Worm (Caenorhabditis elegans) whole organism, L1 larva: ENCODE results near the gene ostf-4.
A peak's percentile ranks its signal among the peaks of the same experiment; 100 is the strongest.

Source experiments
- C16A3.4 ChIP-seq: fragments of 150-350 bp; optimal IDR thresholded peaks from 2 replicates; lab custom pipeline; 2014; ENCODE audit warnings: missing biosample characterization, missing genetic modification characterization
- C34B4.2 ChIP-seq: sonication (generic microtip); optimal IDR thresholded peaks from 2 replicates; lab custom pipeline; 2017; ENCODE audit warnings: mild to moderate bottlenecking, missing genetic modification characterization, missing compliant biosample characterization
- F16B12.6 ChIP-seq: fragments of 150-350 bp; optimal IDR thresholded peaks from 2 replicates; lab custom pipeline; 2014; ENCODE audit warnings: missing biosample characterization, missing genetic modification characterization
- aha-1 ChIP-seq: fragments of 150-350 bp; optimal IDR thresholded peaks from 2 replicates; lab custom pipeline; 2014; ENCODE audit warnings: missing biosample characterization, missing genetic modification characterization
- aly-2 ChIP-seq: fragments of 150-350 bp; optimal IDR thresholded peaks from 2 replicates; lab custom pipeline; 2014; ENCODE audit warnings: missing biosample characterization, missing genetic modification characterization
- ama-1 ChIP-seq: fragments of 150-350 bp; optimal IDR thresholded peaks from 2 replicates; lab custom pipeline; 2014
- blmp-1 ChIP-seq: fragments of 150-350 bp; optimal IDR thresholded peaks from 2 replicates; lab custom pipeline; 2014; ENCODE audit warnings: missing biosample characterization, missing genetic modification characterization
- ceh-63 ChIP-seq: fragments of 200-800 bp; sonication (Bioruptor generic); optimal IDR thresholded peaks from 2 replicates; lab custom pipeline; 2018; ENCODE audit warnings: mild to moderate bottlenecking, missing genetic modification characterization, missing compliant biosample characterization
- ceh-8 ChIP-seq: fragments of 200-800 bp; sonication (Bioruptor generic); optimal IDR thresholded peaks from 2 replicates; lab custom pipeline; 2018; ENCODE audit warnings: mild to moderate bottlenecking, missing genetic modification characterization, moderate library complexity, missing compliant biosample characterization
- ceh-82 ChIP-seq, 3 experiments: fragments of 150-350 bp in 1 of 3; sonication (generic microtip) in 2 of 3; optimal IDR thresholded peaks; 2 replicates each; lab custom pipeline; 2014 to 2017; ENCODE audit warnings: missing biosample characterization in 3 of 3, missing genetic modification characterization in 3 of 3
- ceh-88 ChIP-seq: fragments of 200-800 bp; sonication (Bioruptor generic); IDR thresholded peaks from 2 replicates; pipeline ENCODE4 v1.3.6; 2022; ENCODE audit warnings: missing genetic modification characterization, missing compliant biosample characterization
- ceh-90 ChIP-seq: sonication (generic microtip); optimal IDR thresholded peaks from 2 replicates; lab custom pipeline; 2016; ENCODE audit warnings: missing genetic modification characterization, missing compliant biosample characterization
- ces-1 ChIP-seq: fragments of 150-350 bp; optimal IDR thresholded peaks from 2 replicates; lab custom pipeline; 2014; ENCODE audit warnings: missing biosample characterization, missing genetic modification reagents, missing genetic modification characterization
- dpl-1 ChIP-seq, 3 experiments: fragments of 150-350 bp in 2 of 3; sonication (generic microtip) in 1 of 3; optimal IDR thresholded peaks; 2 replicates each; lab custom pipeline; 2014 to 2017; ENCODE audit warnings: missing biosample characterization in 3 of 3, missing genetic modification characterization in 3 of 3, missing genetic modification reagents in 3 of 3
- dsc-1 ChIP-seq: sonication (generic microtip); optimal IDR thresholded peaks from 2 replicates; lab custom pipeline; 2016; ENCODE audit warnings: mild to moderate bottlenecking, missing genetic modification characterization, missing compliant biosample characterization
- efl-1 ChIP-seq, 4 experiments: fragments of 150-350 bp; optimal IDR thresholded peaks in 3 of 4; peaks in 1 of 4; 1 replicate in 1 of 4; 2 replicates in 3 of 4; lab custom pipeline; 2014; ENCODE audit warnings: missing biosample characterization in 2 of 4, missing genetic modification characterization in 2 of 4, missing genetic modification reagents in 2 of 4
- egl-27 ChIP-seq, 2 experiments: fragments of 150-350 bp in 1 of 2; sonication (generic microtip); optimal IDR thresholded peaks; 3 replicates each; lab custom pipeline; 2017 to 2018; ENCODE audit warnings: missing biosample characterization in 2 of 2, missing genetic modification characterization in 2 of 2, missing genetic modification reagents in 2 of 2
- elt-3 ChIP-seq, 6 experiments: fragments of 150-350 bp in 1 of 6; sonication (generic microtip); optimal IDR thresholded peaks; 2 replicates each; lab custom pipeline; 2017 to 2018; ENCODE audit warnings: missing biosample characterization in 6 of 6, missing genetic modification characterization in 6 of 6, inconsistent platforms in 1 of 6
- fkh-10 ChIP-seq: sonication (generic microtip); optimal IDR thresholded peaks from 2 replicates; lab custom pipeline; 2017; ENCODE audit warnings: missing biosample characterization, missing genetic modification reagents, missing genetic modification characterization
- grh-1 ChIP-seq: fragments of 200-800 bp; sonication (Bioruptor generic); IDR thresholded peaks from 2 replicates; pipeline ENCODE4 v1.3.6; 2022; ENCODE audit warnings: missing genetic modification reagents, missing genetic modification characterization, missing compliant biosample characterization
- hlh-17 ChIP-seq: fragments of 200-800 bp; sonication (Bioruptor generic); optimal IDR thresholded peaks from 2 replicates; lab custom pipeline; 2018; ENCODE audit warnings: missing genetic modification characterization, mild to moderate bottlenecking, missing compliant biosample characterization, moderate library complexity, borderline replicate concordance
- lin-14 ChIP-seq: fragments of 200-800 bp; sonication (Bioruptor generic); optimal IDR thresholded peaks from 2 replicates; lab custom pipeline; 2018; ENCODE audit warnings: mild to moderate bottlenecking, missing genetic modification characterization, moderate library complexity, missing compliant biosample characterization
- lin-15B ChIP-seq: fragments of 150-350 bp; sonication (generic microtip); optimal IDR thresholded peaks from 3 replicates; lab custom pipeline; 2014; ENCODE audit warnings: missing biosample characterization, missing genetic modification characterization
- lin-35 ChIP-seq, 2 experiments: fragments of 150-350 bp; optimal IDR thresholded peaks; 2 replicates each; lab custom pipeline; 2014; ENCODE audit warnings: missing biosample characterization in 2 of 2, missing genetic modification characterization in 2 of 2, missing genetic modification reagents in 2 of 2
- lsy-2 ChIP-seq, 2 experiments: fragments of 150-350 bp; optimal IDR thresholded peaks; 2 replicates each; lab custom pipeline; 2014; ENCODE audit warnings: missing biosample characterization in 2 of 2, missing genetic modification characterization in 2 of 2
- mdl-1 ChIP-seq, 2 experiments: fragments of 150-350 bp; optimal IDR thresholded peaks; 2 replicates each; lab custom pipeline; 2014 to 2017; ENCODE audit warnings: missing biosample characterization in 2 of 2, missing genetic modification characterization in 2 of 2, inconsistent platforms in 1 of 2
- mep-1 ChIP-seq: fragments of 150-350 bp; optimal IDR thresholded peaks from 2 replicates; lab custom pipeline; 2014; ENCODE audit warnings: missing biosample characterization, missing genetic modification characterization
- nhr-11 ChIP-seq: fragments of 150-350 bp; optimal IDR thresholded peaks from 2 replicates; lab custom pipeline; 2014; ENCODE audit warnings: missing biosample characterization, missing genetic modification characterization
- nhr-19 ChIP-seq: fragments of 200-800 bp; sonication (Bioruptor generic); conservative IDR thresholded peaks from 2 replicates; pipeline ENCODE4 v1.3.6; 2022; ENCODE audit warnings: missing genetic modification characterization, missing compliant biosample characterization
- nhr-20 ChIP-seq: sonication (generic microtip); optimal IDR thresholded peaks from 2 replicates; lab custom pipeline; 2016; ENCODE audit warnings: mild to moderate bottlenecking, missing genetic modification characterization, missing compliant biosample characterization
- nhr-47 ChIP-seq: sonication (generic microtip); optimal IDR thresholded peaks from 2 replicates; lab custom pipeline; 2016; ENCODE audit warnings: mild to moderate bottlenecking, missing genetic modification characterization, moderate library complexity, missing compliant biosample characterization
- nhr-71 ChIP-seq: sonication (generic microtip); optimal IDR thresholded peaks from 2 replicates; lab custom pipeline; 2016; ENCODE audit warnings: mild to moderate bottlenecking, missing genetic modification characterization, moderate library complexity, missing compliant biosample characterization
- nhr-77 ChIP-seq: fragments of 150-350 bp; optimal IDR thresholded peaks from 2 replicates; lab custom pipeline; 2014; ENCODE audit warnings: missing biosample characterization, missing genetic modification characterization
- nhr-85 ChIP-seq: sonication (generic microtip); peaks from one replicate; lab custom pipeline; 2016; ENCODE audit warnings: missing genetic modification characterization, inconsistent platforms, missing compliant biosample characterization
- nhr-90 ChIP-seq: sonication (generic microtip); optimal IDR thresholded peaks from 2 replicates; lab custom pipeline; 2016; ENCODE audit warnings: mild to moderate bottlenecking, missing genetic modification characterization, missing compliant biosample characterization; ENCODE audit not compliant: poor library complexity
- pqm-1 ChIP-seq: sonication (generic microtip); optimal IDR thresholded peaks from 3 replicates; lab custom pipeline; 2017; ENCODE audit warnings: missing biosample characterization, missing genetic modification characterization
- snpc-4 ChIP-seq: fragments of 150-350 bp; optimal IDR thresholded peaks from 2 replicates; lab custom pipeline; 2014; ENCODE audit warnings: missing biosample characterization, missing genetic modification characterization
- snu-23 ChIP-seq: sonication (generic microtip); optimal IDR thresholded peaks from 2 replicates; lab custom pipeline; 2016; ENCODE audit warnings: missing genetic modification characterization, missing compliant biosample characterization
- sup-37 ChIP-seq: fragments of 200-800 bp; sonication (Bioruptor generic); optimal IDR thresholded peaks from 2 replicates; lab custom pipeline; 2018; ENCODE audit warnings: mild to moderate bottlenecking, missing genetic modification characterization, missing compliant biosample characterization
- swsn-7 ChIP-seq: sonication (generic microtip); optimal IDR thresholded peaks from 2 replicates; lab custom pipeline; 2016; ENCODE audit warnings: missing genetic modification characterization, missing compliant biosample characterization
- unc-130 ChIP-seq: fragments of 150-350 bp; optimal IDR thresholded peaks from 2 replicates; lab custom pipeline; 2017; ENCODE audit warnings: missing biosample characterization, missing genetic modification characterization, inconsistent platforms
- unc-62 ChIP-seq: fragments of 150-350 bp; optimal IDR thresholded peaks from 2 replicates; lab custom pipeline; 2014; ENCODE audit warnings: missing biosample characterization, missing genetic modification reagents, missing genetic modification characterization
- vab-15 ChIP-seq: sonication (generic microtip); optimal IDR thresholded peaks from 2 replicates; lab custom pipeline; 2017; ENCODE audit warnings: missing genotype, mild to moderate bottlenecking, missing genetic modification characterization, missing compliant biosample characterization
- xbp-1 ChIP-seq: sonication (generic microtip); optimal IDR thresholded peaks from 2 replicates; lab custom pipeline; 2016; ENCODE audit warnings: missing genetic modification characterization, missing compliant biosample characterization
- zag-1 ChIP-seq: fragments of 150-350 bp; optimal IDR thresholded peaks from 2 replicates; lab custom pipeline; 2014; ENCODE audit warnings: missing biosample characterization, missing genetic modification characterization
- zip-4 ChIP-seq: fragments of 200-800 bp; sonication (Bioruptor generic); optimal IDR thresholded peaks from 2 replicates; lab custom pipeline; 2018; ENCODE audit warnings: mild to moderate bottlenecking, missing genetic modification characterization, moderate library complexity, missing compliant biosample characterization
- ztf-11 ChIP-seq, 2 experiments: sonication (generic microtip); optimal IDR thresholded peaks; 2 replicates each; lab custom pipeline; 2016 to 2017; ENCODE audit warnings: missing genetic modification characterization in 2 of 2, missing biosample characterization in 1 of 2, missing compliant biosample characterization in 1 of 2
- ztf-4 ChIP-seq: fragments of 150-350 bp; optimal IDR thresholded peaks from 2 replicates; lab custom pipeline; 2014; ENCODE audit warnings: missing biosample characterization, missing genetic modification characterization

Gene ostf-4

ce11 chrIII:10290541-10290940, 27.8 kb downstream of the ostf-4 start (continued):
- TF ChIP-seq lin-35 (GFP tag; optimal IDR thresholded peaks at IDR 0.05; lab: Kevin White, UChicago) (peak in 1 of 2 experiments; percentile 52), nhr-77 (tag; lab: Kevin White, UChicago) (no peak), ceh-88 (GFP tag; lab: Robert Waterston, UW) (no peak), zip-4 (no peak), nhr-11 (tag; lab: Kevin White, UChicago) (no peak), ama-1 (lab: Kevin White, UChicago) (no peak), unc-62 (GFP tag; lab: Kevin White, UChicago) (no peak), C16A3.4 (tag; lab: Kevin White, UChicago) (no peak), nhr-85 (tag; lab: Kevin White, UChicago) (peak; percentile 95), grh-1 (GFP tag; lab: Robert Waterston, UW) (peak; percentile 41; the same call in 1 of the 2 replicates), hlh-17 (no peak), aha-1 (no peak), fkh-10 (no peak), pqm-1 (no peak)
- TF ChIP-seq, all 84 proteins: peak for 11

ce11 chrIII:10289790-10290189, 28.6 kb downstream of the ostf-4 start:
- peak in 4 of 6 experiments; percentile 11 to 59 (median 32) for TF ChIP-seq elt-3 (tag; optimal IDR thresholded peaks at IDR 0.05; lab: Kevin White, UChicago)
- TF ChIP-seq C34B4.2 (tag; lab: Kevin White, UChicago): no peak
- TF ChIP-seq nhr-85 (tag; lab: Kevin White, UChicago): peak; percentile 73
- no peak for TF ChIP-seq swsn-7 (tag; lab: Kevin White, UChicago)
- peak; percentile 48 for TF ChIP-seq blmp-1 (tag; lab: Kevin White, UChicago)
- peak; percentile 3 for TF ChIP-seq lin-14 (GFP tag; lab: Kevin White, UChicago)
- TF ChIP-seq, all 84 proteins: peak for 4

- no peak for TF ChIP-seq dpl-1 (GFP tag; optimal IDR thresholded peaks at IDR 0.05; lab: Kevin White, UChicago)
- no peak for TF ChIP-seq snu-23 (GFP tag; lab: Kevin White, UChicago)
- no peak for TF ChIP-seq ztf-11 (tag; optimal IDR thresholded peaks at IDR 0.05; lab: Kevin White, UChicago)
- no peak for TF ChIP-seq dsc-1 (tag; lab: Kevin White, UChicago)
- no peak for TF ChIP-seq sup-37 (GFP tag; lab: Kevin White, UChicago)
- no peak for TF ChIP-seq ceh-82 (tag; optimal IDR thresholded peaks at IDR 0.05; lab: Kevin White, UChicago)
- TF ChIP-seq efl-1 (optimal IDR thresholded peaks at IDR 0.05; lab: Kevin White, UChicago): no peak
- TF ChIP-seq efl-1 (GFP tag; optimal IDR thresholded peaks at IDR 0.05 in 1 of 2; lab: Kevin White, UChicago): no peak
- no peak for TF ChIP-seq ceh-63 (GFP tag; lab: Kevin White, UChicago)
- TF ChIP-seq ztf-4: no peak
- no peak for TF ChIP-seq zag-1
- TF ChIP-seq nhr-71: no peak
- TF ChIP-seq snpc-4: no peak
- no peak for TF ChIP-seq C16A3.4 (tag; lab: Kevin White, UChicago)
- no peak for TF ChIP-seq nhr-19
- TF ChIP-seq ceh-8: no peak
- TF ChIP-seq lin-15B (tag; lab: Kevin White, UChicago): no peak
- no peak for TF ChIP-seq F16B12.6 (tag; lab: Kevin White, UChicago)
- no peak for TF ChIP-seq ceh-90 (tag; lab: Kevin White, UChicago)
Observed at ce11 chrIII:10285623-10286022, 32.7 kb downstream of the ostf-4 start, which contains the start of gene K10G9.2. TSS of gene K10G9.2 (plus strand) at chrIII:10285923.

ce11 chrIII:10284214-10284613, 34.1 kb downstream of the ostf-4 start:
- TF ChIP-seq lsy-2 (tag; optimal IDR thresholded peaks at IDR 0.05; lab: Kevin White, UChicago) (peak; percentile 48 to 65), mdl-1 (tag; optimal IDR thresholded peaks at IDR 0.05; lab: Kevin White, UChicago) (peak in 1 of 2 experiments; percentile 39), nhr-90 (no peak), egl-27 (tag; optimal IDR thresholded peaks at IDR 0.05; lab: Kevin White, UChicago) (peak in 1 of 2 experiments; percentile 22), ces-1 (GFP tag; lab: Kevin White, UChicago) (peak; percentile 24), nhr-85 (tag; lab: Kevin White, UChicago) (no peak), nhr-47 (tag; lab: Kevin White, UChicago) (peak; percentile 73), C34B4.2 (tag; lab: Kevin White, UChicago) (no peak), unc-130 (tag; lab: Kevin White, UChicago) (no peak), elt-3 (tag; optimal IDR thresholded peaks at IDR 0.05; lab: Kevin White, UChicago) (no peak), unc-62 (GFP tag; lab: Kevin White, UChicago) (no peak), mep-1 (tag; lab: Kevin White, UChicago) (peak; percentile 13), xbp-1 (tag; lab: Kevin White, UChicago) (peak; percentile 49), snu-23 (GFP tag; lab: Kevin White, UChicago) (peak; percentile 37), vab-15 (tag; lab: Kevin White, UChicago) (no peak), aly-2 (tag; lab: Kevin White, UChicago) (no peak), nhr-77 (tag; lab: Kevin White, UChicago) (no peak), nhr-20 (tag; lab: Kevin White, UChicago) (peak; percentile 11), nhr-71 (peak; percentile 80), lin-14 (GFP tag; lab: Kevin White, UChicago) (peak; percentile 98)
